Fruit fly (Drosophila melanogaster) whole organism, embryonic: ENCODE measurements around the gene CG6843.

Experiments used
- Bgb ChIP-seq: fragments of 200-800 bp; sonication (Bioruptor generic); IDR thresholded peaks from 2 replicates; pipeline ENCODE4 v1.3.6; 2022; ENCODE audit warnings: missing biosample characterization, missing genetic modification characterization; ENCODE audit not compliant: partially characterized antibody
- CG10979 ChIP-seq: fragments of 200-800 bp; sonication (Bioruptor generic); optimal IDR thresholded peaks from 2 replicates; lab custom pipeline; 2018; ENCODE audit warnings: missing biosample characterization, mild to moderate bottlenecking, missing genetic modification characterization, moderate library complexity
- CG12299 ChIP-seq: fragments of 200-800 bp; sonication (Bioruptor generic); optimal IDR thresholded peaks from 2 replicates; lab custom pipeline; 2018; ENCODE audit warnings: missing biosample characterization, mild to moderate bottlenecking, missing genetic modification characterization
- CG13296 ChIP-seq: fragments of 200-800 bp; sonication (Bioruptor generic); optimal IDR thresholded peaks from 3 replicates; lab custom pipeline; 2018; ENCODE audit warnings: missing biosample characterization, mild to moderate bottlenecking, missing genetic modification characterization
- CG15269 ChIP-seq: fragments of 200-800 bp; sonication (Bioruptor generic); optimal IDR thresholded peaks from 2 replicates; lab custom pipeline; 2018; ENCODE audit warnings: missing biosample characterization, mild to moderate bottlenecking, missing genetic modification characterization, moderate library complexity
- CG18011 ChIP-seq: fragments of 200-800 bp; sonication (Bioruptor generic); optimal IDR thresholded peaks from 2 replicates; lab custom pipeline; 2017; ENCODE audit warnings: missing biosample characterization, missing genetic modification characterization, mild to moderate bottlenecking, moderate library complexity, missing genotype
- CG18262 ChIP-seq: fragments of 200-800 bp; optimal IDR thresholded peaks from 3 replicates; lab custom pipeline; 2019; ENCODE audit warnings: missing biosample characterization, mild to moderate bottlenecking, missing genetic modification characterization, moderate library complexity
- CG1832 ChIP-seq: fragments of 200-800 bp; sonication (Bioruptor generic); optimal IDR thresholded peaks from 2 replicates; lab custom pipeline; 2017; ENCODE audit warnings: missing biosample characterization, mild to moderate bottlenecking, missing genetic modification characterization, inconsistent platforms
- CG18599 ChIP-seq: fragments of 200-800 bp; sonication (Bioruptor generic); optimal IDR thresholded peaks from 3 replicates; lab custom pipeline; 2017; ENCODE audit warnings: missing biosample characterization, missing genetic modification characterization, mild to moderate bottlenecking, moderate library complexity, missing genetic modification reagents
- CG2875 ChIP-seq: fragments of 200-800 bp; sonication (Bioruptor generic); optimal IDR thresholded peaks from 2 replicates; lab custom pipeline; 2017; ENCODE audit warnings: missing biosample characterization, mild to moderate bottlenecking, missing genetic modification characterization, missing genetic modification reagents
- CG34224 ChIP-seq: fragments of 200-800 bp; sonication (Bioruptor generic); IDR thresholded peaks from 3 replicates; pipeline ENCODE4 v1.3.6; 2022; ENCODE audit warnings: missing biosample characterization, missing genetic modification characterization; ENCODE audit not compliant: partially characterized antibody
- CG3847 ChIP-seq: fragments of 200-800 bp; sonication (Bioruptor generic); IDR thresholded peaks from 2 replicates; pipeline ENCODE4 v1.3.6; 2022; ENCODE audit warnings: missing biosample characterization, missing genetic modification characterization
- CG4360 ChIP-seq: fragments of 200-800 bp; sonication (Bioruptor generic); IDR thresholded peaks from 2 replicates; pipeline ENCODE4 v1.3.6; 2022; ENCODE audit warnings: missing biosample characterization, missing genetic modification characterization
- CG43689 ChIP-seq: fragments of 200-800 bp; sonication (Bioruptor generic); IDR thresholded peaks from 2 replicates; pipeline ENCODE4 v1.3.6; 2022; ENCODE audit warnings: missing biosample characterization, missing genetic modification characterization
- CG4820 ChIP-seq: fragments of 200-800 bp; sonication (Bioruptor generic); optimal IDR thresholded peaks from 3 replicates; lab custom pipeline; 2016; ENCODE audit warnings: missing biosample characterization, missing genetic modification characterization
- CG5245 ChIP-seq: fragments of 200-800 bp; sonication (Bioruptor generic); optimal IDR thresholded peaks from 3 replicates; lab custom pipeline; 2016; ENCODE audit warnings: missing biosample characterization, missing genetic modification characterization
- CG6689 ChIP-seq: fragments of 200-800 bp; sonication (Bioruptor generic); IDR thresholded peaks from 2 replicates; pipeline ENCODE4 v1.3.6; 2022; ENCODE audit warnings: missing biosample characterization, missing genetic modification characterization
- CG7271 ChIP-seq: fragments of 200-800 bp; sonication (Bioruptor generic); optimal IDR thresholded peaks from 2 replicates; lab custom pipeline; 2018; ENCODE audit warnings: missing biosample characterization, mild to moderate bottlenecking, missing genetic modification characterization, moderate library complexity
- CG7839 ChIP-seq: fragments of 200-800 bp; sonication (Bioruptor generic); optimal IDR thresholded peaks from 3 replicates; lab custom pipeline; 2018; ENCODE audit warnings: missing biosample characterization, mild to moderate bottlenecking, missing genetic modification characterization, moderate library complexity
- CG8765 ChIP-seq: fragments of 200-800 bp; sonication (Bioruptor generic); IDR thresholded peaks from 2 replicates; pipeline ENCODE4 v1.3.6; 2022; ENCODE audit warnings: missing biosample characterization, missing genetic modification characterization
- CG9215 ChIP-seq: fragments of 200-800 bp; sonication (Bioruptor generic); IDR thresholded peaks from 2 replicates; pipeline ENCODE4 v1.3.6; 2022; ENCODE audit warnings: missing biosample characterization, missing genetic modification characterization
- CkIIα-i1 ChIP-seq: fragments of 200-800 bp; sonication (Bioruptor generic); IDR thresholded peaks from 2 replicates; pipeline ENCODE4 v1.3.6; 2022; ENCODE audit warnings: missing biosample characterization, missing genetic modification characterization
- Dad ChIP-seq: fragments of 200-800 bp; sonication (Bioruptor generic); optimal IDR thresholded peaks from 3 replicates; lab custom pipeline; 2016; ENCODE audit warnings: missing biosample characterization, missing genetic modification characterization
- Hmr ChIP-seq: fragments of 200-800 bp; sonication (Bioruptor generic); optimal IDR thresholded peaks from 3 replicates; lab custom pipeline; 2017; ENCODE audit warnings: mild to moderate bottlenecking, missing biosample characterization, missing genetic modification reagents, missing genetic modification characterization
- Lpt ChIP-seq: fragments of >200 bp; optimal IDR thresholded peaks from 2 replicates; lab custom pipeline; 2018; ENCODE audit warnings: missing biosample characterization, missing genetic modification characterization
- NC2β ChIP-seq: fragments of 200-800 bp; sonication (Bioruptor generic); optimal IDR thresholded peaks from 2 replicates; lab custom pipeline; 2016; ENCODE audit warnings: missing biosample characterization, missing genetic modification characterization
- Optix ChIP-seq: fragments of 200-800 bp; sonication (Bioruptor generic); IDR thresholded peaks from 3 replicates; pipeline ENCODE4 v1.3.6; 2022; ENCODE audit warnings: missing biosample characterization, missing genetic modification characterization
- Ptx1 ChIP-seq: fragments of 200-800 bp; sonication (Bioruptor generic); IDR thresholded peaks from 2 replicates; pipeline ENCODE4 v1.3.6; 2022; ENCODE audit warnings: missing biosample characterization, missing genetic modification characterization
- YL-1 ChIP-seq: fragments of 200-800 bp; sonication (Bioruptor generic); optimal IDR thresholded peaks from 3 replicates; lab custom pipeline; 2017; ENCODE audit warnings: missing biosample characterization, mild to moderate bottlenecking, missing genetic modification characterization
- ap ChIP-seq: fragments of 200-800 bp; sonication (Bioruptor generic); IDR thresholded peaks from 2 replicates; pipeline ENCODE4 v1.3.6; 2022; ENCODE audit warnings: missing biosample characterization, missing genetic modification characterization
- br ChIP-seq: fragments of >200 bp; optimal IDR thresholded peaks from 2 replicates; lab custom pipeline; 2017
- bsh ChIP-seq, 2 experiments: fragments of 200-800 bp; sonication (Bioruptor generic); optimal IDR thresholded peaks; 2 replicates each; lab custom pipeline; 2017 to 2018; ENCODE audit warnings: mild to moderate bottlenecking in 2 of 2, missing biosample characterization in 2 of 2, missing genetic modification characterization in 2 of 2, moderate library complexity in 1 of 2
- danr ChIP-seq: fragments of 200-800 bp; sonication (Bioruptor generic); IDR thresholded peaks from 2 replicates; pipeline ENCODE4 v1.3.6; 2022; ENCODE audit warnings: missing biosample characterization, missing genetic modification characterization
- eyg ChIP-seq: fragments of 200-800 bp; sonication (Bioruptor generic); optimal IDR thresholded peaks from 3 replicates; lab custom pipeline; 2016; ENCODE audit warnings: missing biosample characterization, missing genetic modification characterization
- gfzf ChIP-seq: fragments of 200-800 bp; sonication (Bioruptor generic); optimal IDR thresholded peaks from 2 replicates; lab custom pipeline; 2016; ENCODE audit warnings: missing biosample characterization, mild to moderate bottlenecking, missing genetic modification characterization, moderate library complexity
- gro ChIP-seq: fragments of 200-800 bp; sonication (Bioruptor generic); optimal IDR thresholded peaks from 2 replicates; lab custom pipeline; 2016; ENCODE audit warnings: missing biosample characterization, missing genetic modification characterization
- gsb ChIP-seq: fragments of 200-800 bp; sonication (Bioruptor generic); IDR thresholded peaks from 2 replicates; pipeline ENCODE4 v1.3.6; 2022; ENCODE audit warnings: missing biosample characterization, missing genetic modification characterization
- ham ChIP-seq: fragments of 200-800 bp; sonication (Bioruptor generic); IDR thresholded peaks from 2 replicates; pipeline ENCODE4 v1.3.6; 2022; ENCODE audit warnings: missing biosample characterization, missing genetic modification characterization
- lola ChIP-seq, 3 experiments: fragments of >200 bp in 2 of 3; fragments of 200-800 bp in 1 of 3; sonication (Bioruptor generic) in 1 of 3; optimal IDR thresholded peaks; 2 replicates each; lab custom pipeline; 2017 to 2019; ENCODE audit warnings: missing biosample characterization in 3 of 3, missing genetic modification characterization in 3 of 3, mild to moderate bottlenecking in 1 of 3, moderate library complexity in 1 of 3
- luna ChIP-seq: fragments of 200-800 bp; sonication (Bioruptor generic); optimal IDR thresholded peaks from 2 replicates; lab custom pipeline; 2016; ENCODE audit warnings: missing biosample characterization, missing genetic modification characterization
- nerfin-1 ChIP-seq: fragments of 200-800 bp; sonication (Bioruptor generic); optimal IDR thresholded peaks from 3 replicates; lab custom pipeline; 2019; ENCODE audit warnings: missing biosample characterization, mild to moderate bottlenecking, missing genetic modification characterization, moderate library complexity
- org-1 ChIP-seq: fragments of 200-800 bp; sonication (Bioruptor generic); optimal IDR thresholded peaks from 2 replicates; lab custom pipeline; 2017; ENCODE audit warnings: missing biosample characterization, missing genetic modification characterization
- peb ChIP-seq: fragments of 200-800 bp; sonication (Bioruptor generic); IDR thresholded peaks from 2 replicates; pipeline ENCODE4 v1.3.6; 2022; ENCODE audit warnings: missing biosample characterization, missing genetic modification characterization
- prd ChIP-seq, 3 experiments: fragments of >200 bp in 2 of 3; fragments of 200-800 bp in 1 of 3; sonication (Bioruptor generic) in 1 of 3; optimal IDR thresholded peaks in 2 of 3; IDR thresholded peaks in 1 of 3; 2 replicates in 2 of 3; 3 replicates in 1 of 3; pipeline versions ENCODE4 v1.3.6 to Lab custom; 2017 to 2022; ENCODE audit warnings: missing biosample characterization in 1 of 3, missing genetic modification characterization in 1 of 3
- pum ChIP-seq: fragments of 200-800 bp; sonication (Bioruptor generic); optimal IDR thresholded peaks from 2 replicates; lab custom pipeline; 2016; ENCODE audit warnings: missing biosample characterization, missing genetic modification characterization
- schlank ChIP-seq: fragments of 200-800 bp; sonication (Bioruptor generic); optimal IDR thresholded peaks from 2 replicates; lab custom pipeline; 2018; ENCODE audit warnings: missing biosample characterization, mild to moderate bottlenecking, missing genetic modification characterization
- sens-2 ChIP-seq: fragments of 200-800 bp; sonication (Bioruptor generic); IDR thresholded peaks from 2 replicates; pipeline ENCODE4 v1.3.6; 2022; ENCODE audit warnings: missing biosample characterization, missing genetic modification characterization
- sr ChIP-seq: fragments of 200-800 bp; sonication (Bioruptor generic); IDR thresholded peaks from 3 replicates; pipeline ENCODE4 v1.3.6; 2022; ENCODE audit warnings: missing biosample characterization, missing genetic modification characterization
- zfh2 ChIP-seq: fragments of 200-800 bp; sonication (Bioruptor generic); optimal IDR thresholded peaks from 2 replicates; lab custom pipeline; 2016; ENCODE audit warnings: missing biosample characterization, missing genetic modification characterization

CG6843 gene

DNA sequence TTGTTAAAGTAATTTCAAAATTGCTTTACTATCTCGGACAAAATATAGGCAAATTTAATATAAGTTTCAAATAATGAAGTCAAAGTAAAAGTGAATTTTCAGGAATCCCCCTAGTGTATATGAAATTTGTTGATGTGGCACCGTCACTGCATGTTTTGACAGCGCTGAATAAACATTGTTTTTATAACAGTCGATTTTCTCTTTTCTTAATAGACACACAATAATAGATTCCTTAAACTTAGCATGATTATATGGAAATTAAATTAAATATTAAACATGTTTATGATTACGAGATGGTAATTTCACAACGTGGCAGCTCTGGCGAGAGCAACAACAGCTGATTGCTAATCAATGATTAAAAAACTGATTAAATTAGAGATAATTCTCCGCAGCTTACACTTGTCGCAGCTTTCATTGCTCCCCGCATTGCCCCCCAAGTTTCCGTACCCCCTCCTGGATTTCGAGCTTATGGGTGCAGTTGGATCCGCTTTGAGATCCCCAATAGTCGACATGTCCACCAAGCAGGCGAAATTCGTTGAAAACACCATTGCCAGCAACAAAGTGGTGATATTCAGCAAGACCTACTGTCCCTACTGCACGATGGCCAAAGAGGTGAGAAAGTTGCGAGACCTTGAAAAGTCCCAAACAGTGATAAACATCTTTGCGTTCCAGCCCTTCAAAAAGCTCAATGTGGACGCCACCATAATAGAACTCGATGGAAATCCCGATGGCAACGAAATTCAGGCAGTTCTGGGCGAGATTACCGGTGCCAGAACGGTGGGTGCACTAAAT, 32.2 kb upstream of the CG6843 start, which contains the start of gene Grx1 (continued):
- TF ChIP-seq CG18599 (peak; percentile 52), CG18011 (GFP tag; lab: Kevin White, UChicago) (peak; percentile 39), ap (GFP tag; lab: Robert Waterston, UW) (no peak), Ptx1 (peak; percentile 52), Bgb (GFP tag; lab: Robert Waterston, UW) (no peak), CG12299 (tag; lab: Kevin White, UChicago) (no peak), CG1832 (GFP tag; lab: Kevin White, UChicago) (no peak), Lpt (no peak), nerfin-1 (tag; lab: Kevin White, UChicago) (no peak), luna (GFP tag; lab: Kevin White, UChicago) (no peak), CG34224 (peak; percentile 7; the same call in 1 of the 3 replicates), CG15269 (tag; lab: Kevin White, UChicago) (peak; percentile 75), CG4820 (peak; percentile 31), CkIIα-i1 (no peak), danr (GFP tag; lab: Robert Waterston, UW) (no peak), CG13296 (peak; percentile 49), NC2β (GFP tag; lab: Kevin White, UChicago) (peak; percentile 53), sr (GFP tag; lab: Robert Waterston, UW) (no peak), CG7271 (no peak), eyg (no peak), CG9215 (GFP tag; lab: Robert Waterston, UW) (no peak), CG7839 (tag; lab: Kevin White, UChicago) (peak; percentile 53), CG18262 (tag; lab: Kevin White, UChicago) (peak; percentile 61), org-1 (GFP tag; lab: Kevin White, UChicago) (no peak), CG8765 (no peak), Dad (GFP tag; lab: Kevin White, UChicago) (no peak), CG4360 (GFP tag; lab: Robert Waterston, UW) (no peak), CG10979 (tag; lab: Kevin White, UChicago) (peak; percentile 51), CG3847 (GFP tag; lab: Robert Waterston, UW) (peak; percentile 48), CG2875 (no peak), bsh (GFP tag; optimal IDR thresholded peaks at IDR 0.05; lab: Kevin White, UChicago) (peak in 1 of 2 experiments; percentile 57), peb (GFP tag; lab: Robert Waterston, UW) (no peak), gfzf (GFP tag; lab: Kevin White, UChicago) (peak; percentile 5), YL-1 (GFP tag; lab: Kevin White, UChicago) (peak; percentile 28), schlank (tag; lab: Kevin White, UChicago) (no peak), br (lab: Kevin White, UChicago) (no peak), prd (optimal IDR thresholded peaks at IDR 0.05; lab: Kevin White, UChicago) (no peak), prd (GFP tag; IDR thresholded peaks at IDR 0.05; lab: Robert Waterston, UW) (peak; percentile 46; the same call in 1 of the 3 replicates), pum (peak; percentile 7), gsb (GFP tag; lab: Robert Waterston, UW) (no peak), zfh2 (GFP tag; lab: Kevin White, UChicago) (peak; percentile 23), gro (no peak), sens-2 (GFP tag; lab: Robert Waterston, UW) (no peak), lola (GFP tag; optimal IDR thresholded peaks at IDR 0.05; lab: Kevin White, UChicago) (peak in 1 of 3 experiments; percentile 57), CG5245 (no peak), ham (GFP tag; lab: Robert Waterston, UW) (no peak), CG43689 (no peak), Hmr (peak; percentile 59), CG6689 (GFP tag; lab: Robert Waterston, UW) (peak; percentile 61), Optix (GFP tag; lab: Robert Waterston, UW) (no peak)
